Fruit fly (Drosophila melanogaster) whole organism, embryonic: Measurements from ENCODE around the gene bbg.
A peak's percentile ranks its signal among the peaks of the same experiment; 100 is the strongest.

ENCODE experiments used
- Adf1 ChIP-seq: fragments of 200-800 bp; sonication (Bioruptor generic); IDR thresholded peaks from 2 replicates; pipeline ENCODE4 v1.3.6; 2022; ENCODE audit warnings: missing biosample characterization, missing genetic modification characterization
- Asciz ChIP-seq: fragments of 200-800 bp; sonication (Bioruptor generic); optimal IDR thresholded peaks from 2 replicates; lab custom pipeline; 2017; ENCODE audit warnings: missing biosample characterization, mild to moderate bottlenecking, missing genetic modification characterization, missing genetic modification reagents
- Atf6 ChIP-seq: fragments of 200-800 bp; sonication (Bioruptor generic); IDR thresholded peaks from 2 replicates; pipeline ENCODE4 v1.3.6; 2022; ENCODE audit warnings: missing biosample characterization, missing genetic modification characterization
- Awh ChIP-seq: fragments of 200-800 bp; sonication (Bioruptor generic); IDR thresholded peaks from 2 replicates; pipeline ENCODE4, ENCODE4 v1.3.6; 2022; ENCODE audit warnings: missing biosample characterization, missing genetic modification characterization
- CG10274 ChIP-seq: fragments of 200-800 bp; sonication (Bioruptor generic); optimal IDR thresholded peaks from 3 replicates; lab custom pipeline; 2017; ENCODE audit warnings: missing biosample characterization, mild to moderate bottlenecking, missing genetic modification characterization
- CG11085 ChIP-seq: fragments of 200-800 bp; sonication (Bioruptor generic); IDR thresholded peaks from 2 replicates; pipeline ENCODE4 v1.3.6; 2022; ENCODE audit warnings: missing biosample characterization, missing genetic modification characterization
- CG11560 ChIP-seq: fragments of 200-800 bp; sonication (Bioruptor generic); IDR thresholded peaks from 3 replicates; pipeline ENCODE4 v1.3.6; 2022; ENCODE audit warnings: missing biosample characterization, missing genetic modification characterization
- CG13424 ChIP-seq: fragments of 200-800 bp; sonication (Bioruptor generic); optimal IDR thresholded peaks from 2 replicates; lab custom pipeline; 2019; ENCODE audit warnings: missing biosample characterization, mild to moderate bottlenecking, missing genetic modification characterization, moderate library complexity
- CG14014 ChIP-seq: fragments of 200-800 bp; sonication (Bioruptor generic); IDR thresholded peaks from 2 replicates; pipeline ENCODE4 v1.3.6; 2022; ENCODE audit warnings: missing biosample characterization, missing genetic modification characterization
- CG17385 ChIP-seq: fragments of 200-800 bp; sonication (Bioruptor generic); optimal IDR thresholded peaks from 3 replicates; lab custom pipeline; 2018; ENCODE audit warnings: missing biosample characterization, mild to moderate bottlenecking, missing genetic modification characterization
- CG2202 ChIP-seq: fragments of 200-800 bp; sonication (Bioruptor generic); optimal IDR thresholded peaks from 2 replicates; lab custom pipeline; 2018; ENCODE audit warnings: missing biosample characterization, mild to moderate bottlenecking, missing genetic modification characterization
- CG3163 ChIP-seq: fragments of 200-800 bp; sonication (Bioruptor generic); optimal IDR thresholded peaks from 3 replicates; lab custom pipeline; 2016; ENCODE audit warnings: missing biosample characterization, missing genetic modification characterization
- CG33213 ChIP-seq: fragments of 200-800 bp; sonication (Bioruptor generic); optimal IDR thresholded peaks from 3 replicates; lab custom pipeline; 2016; ENCODE audit warnings: missing biosample characterization, missing genetic modification characterization
- CG34422 ChIP-seq: fragments of 200-800 bp; sonication (Bioruptor generic); IDR thresholded peaks from 3 replicates; pipeline ENCODE4 v1.3.6; 2022; ENCODE audit warnings: missing biosample characterization, missing genetic modification characterization
- CG4424 ChIP-seq: fragments of 200-800 bp; sonication (Bioruptor generic); optimal IDR thresholded peaks from 3 replicates; lab custom pipeline; 2016; ENCODE audit warnings: missing biosample characterization, missing genetic modification characterization
- CG5180 ChIP-seq: fragments of 200-800 bp; sonication (Bioruptor generic); optimal IDR thresholded peaks from 3 replicates; lab custom pipeline; 2017; ENCODE audit warnings: missing biosample characterization, missing genetic modification characterization, mild to moderate bottlenecking, moderate library complexity, missing genetic modification reagents
- CG6654 ChIP-seq: fragments of 200-800 bp; sonication (Bioruptor generic); optimal IDR thresholded peaks from 2 replicates; lab custom pipeline; 2017; ENCODE audit warnings: missing biosample characterization, mild to moderate bottlenecking, missing genetic modification characterization
- CG8281 ChIP-seq: fragments of 200-800 bp; sonication (Bioruptor generic); optimal IDR thresholded peaks from 2 replicates; lab custom pipeline; 2018; ENCODE audit warnings: missing biosample characterization, mild to moderate bottlenecking, missing genetic modification characterization, moderate library complexity
- CG8388 ChIP-seq: fragments of 200-800 bp; sonication (Bioruptor generic); optimal IDR thresholded peaks from 2 replicates; lab custom pipeline; 2019; ENCODE audit warnings: missing biosample characterization, mild to moderate bottlenecking, missing genetic modification characterization, moderate library complexity
- CG9817 ChIP-seq: fragments of 200-800 bp; sonication (Bioruptor generic); optimal IDR thresholded peaks from 2 replicates; lab custom pipeline; 2018; ENCODE audit warnings: missing biosample characterization, mild to moderate bottlenecking, missing genetic modification characterization, moderate library complexity
- Dip2 ChIP-seq: fragments of 200-800 bp; sonication (Bioruptor generic); IDR thresholded peaks from 2 replicates; pipeline ENCODE4 v1.3.6; 2022; ENCODE audit warnings: missing biosample characterization, missing genetic modification characterization
- Dip3 ChIP-seq: fragments of 200-800 bp; sonication (Bioruptor generic); optimal IDR thresholded peaks from 3 replicates; lab custom pipeline; 2016; ENCODE audit warnings: missing biosample characterization, missing genetic modification characterization
- Nf-YA ChIP-seq: fragments of 200-800 bp; sonication (Bioruptor generic); IDR thresholded peaks from 2 replicates; pipeline ENCODE4 v1.3.6; 2022; ENCODE audit warnings: missing biosample characterization, missing genetic modification characterization
- Oaz ChIP-seq: fragments of 200-800 bp; sonication (Bioruptor generic); IDR thresholded peaks from 2 replicates; pipeline ENCODE4 v1.3.6; 2022; ENCODE audit warnings: missing biosample characterization, missing genetic modification characterization
- Sry-β ChIP-seq: fragments of 200-800 bp; sonication (Bioruptor generic); optimal IDR thresholded peaks from 2 replicates; lab custom pipeline; 2018; ENCODE audit warnings: missing biosample characterization, mild to moderate bottlenecking, missing genetic modification characterization, moderate library complexity
- Sry-δ ChIP-seq: fragments of 200-800 bp; sonication (Bioruptor generic); optimal IDR thresholded peaks from 2 replicates; lab custom pipeline; 2016; ENCODE audit warnings: missing biosample characterization, missing genetic modification characterization
- Xrp1 ChIP-seq: fragments of 200-800 bp; sonication (Bioruptor generic); IDR thresholded peaks from 2 replicates; pipeline ENCODE4 v1.3.6; 2022; ENCODE audit warnings: missing biosample characterization, missing genetic modification characterization
- al ChIP-seq: fragments of 200-800 bp; sonication (Bioruptor generic); IDR thresholded peaks from 2 replicates; pipeline ENCODE4 v1.3.6; 2022; ENCODE audit warnings: missing biosample characterization, missing genetic modification characterization
- bsh ChIP-seq, 2 experiments: fragments of 200-800 bp; sonication (Bioruptor generic); optimal IDR thresholded peaks; 2 replicates each; lab custom pipeline; 2017 to 2018; ENCODE audit warnings: mild to moderate bottlenecking in 2 of 2, missing biosample characterization in 2 of 2, missing genetic modification characterization in 2 of 2, moderate library complexity in 1 of 2
- cg ChIP-seq: fragments of 200-800 bp; sonication (Bioruptor generic); optimal IDR thresholded peaks from 3 replicates; lab custom pipeline; 2019; ENCODE audit warnings: missing biosample characterization, mild to moderate bottlenecking, missing genetic modification characterization, moderate library complexity
- chm ChIP-seq: fragments of 200-800 bp; sonication (Bioruptor generic); IDR thresholded peaks from 2 replicates; pipeline ENCODE4 v1.3.6; 2022; ENCODE audit warnings: missing biosample characterization, missing genetic modification characterization
- crp ChIP-seq, 2 experiments: fragments of 200-800 bp; sonication (Bioruptor generic); optimal IDR thresholded peaks; 2 replicates in 1 of 2; 3 replicates in 1 of 2; lab custom pipeline; 2017; ENCODE audit warnings: missing biosample characterization in 2 of 2, missing genetic modification characterization in 2 of 2, mild to moderate bottlenecking in 1 of 2, moderate library complexity in 1 of 2
- dan ChIP-seq: fragments of 200-800 bp; sonication (Bioruptor generic); IDR thresholded peaks from 2 replicates; pipeline ENCODE4 v1.3.6; 2022; ENCODE audit warnings: missing biosample characterization, missing genetic modification characterization
- fd102C ChIP-seq: fragments of 200-800 bp; sonication (Bioruptor generic); optimal IDR thresholded peaks from 2 replicates; lab custom pipeline; 2018; ENCODE audit warnings: missing biosample characterization, mild to moderate bottlenecking, missing genetic modification characterization, moderate library complexity
- gsb ChIP-seq: fragments of 200-800 bp; sonication (Bioruptor generic); IDR thresholded peaks from 2 replicates; pipeline ENCODE4 v1.3.6; 2022; ENCODE audit warnings: missing biosample characterization, missing genetic modification characterization
- h ChIP-seq: fragments of >200 bp; optimal IDR thresholded peaks from 2 replicates; lab custom pipeline; 2017
- ham ChIP-seq: fragments of 200-800 bp; sonication (Bioruptor generic); IDR thresholded peaks from 2 replicates; pipeline ENCODE4 v1.3.6; 2022; ENCODE audit warnings: missing biosample characterization, missing genetic modification characterization
- hbn ChIP-seq: fragments of 200-800 bp; sonication (Bioruptor generic); IDR thresholded peaks from 2 replicates; pipeline ENCODE4 v1.3.6; 2022; ENCODE audit warnings: missing biosample characterization, missing genetic modification characterization; ENCODE audit not compliant: partially characterized antibody
- kay ChIP-seq: fragments of 200-800 bp; sonication (Bioruptor generic); optimal IDR thresholded peaks from 2 replicates; lab custom pipeline; 2016; ENCODE audit warnings: missing biosample characterization, missing genetic modification characterization
- nerfin-1 ChIP-seq: fragments of 200-800 bp; sonication (Bioruptor generic); optimal IDR thresholded peaks from 3 replicates; lab custom pipeline; 2019; ENCODE audit warnings: missing biosample characterization, mild to moderate bottlenecking, missing genetic modification characterization, moderate library complexity
- onecut ChIP-seq: fragments of 200-800 bp; sonication (Bioruptor generic); IDR thresholded peaks from 2 replicates; pipeline ENCODE4 v1.3.6; 2022; ENCODE audit warnings: missing biosample characterization, missing genetic modification characterization
- otp ChIP-seq: fragments of 200-800 bp; sonication (Bioruptor generic); IDR thresholded peaks from 3 replicates; pipeline ENCODE4, ENCODE4 v1.3.6; 2022; ENCODE audit warnings: missing biosample characterization, missing genetic modification characterization
- pfk ChIP-seq: fragments of 200-800 bp; sonication (Bioruptor generic); optimal IDR thresholded peaks from 2 replicates; lab custom pipeline; 2018; ENCODE audit warnings: missing biosample characterization, mild to moderate bottlenecking, missing genetic modification characterization, moderate library complexity
- pnt ChIP-seq: fragments of 200-800 bp; sonication (Bioruptor generic); optimal IDR thresholded peaks from 3 replicates; lab custom pipeline; 2016; ENCODE audit warnings: missing biosample characterization, missing genetic modification characterization
- pzg ChIP-seq: fragments of 200-800 bp; sonication (Bioruptor generic); optimal IDR thresholded peaks from 3 replicates; lab custom pipeline; 2018; ENCODE audit warnings: missing biosample characterization, mild to moderate bottlenecking, missing genetic modification characterization, moderate library complexity
- repo ChIP-seq: fragments of 200-800 bp; sonication (Bioruptor generic); optimal IDR thresholded peaks from 2 replicates; lab custom pipeline; 2016; ENCODE audit warnings: missing biosample characterization, missing genetic modification characterization
- ro ChIP-seq: fragments of 200-800 bp; sonication (Bioruptor generic); IDR thresholded peaks from 2 replicates; pipeline ENCODE4 v1.3.6; 2022; ENCODE audit warnings: missing biosample characterization, missing genetic modification characterization
- sens ChIP-seq: fragments of 200-800 bp; sonication (Bioruptor generic); peaks from one replicate; lab custom pipeline; 2016; ENCODE audit warnings: missing biosample characterization, missing genetic modification characterization
- sima ChIP-seq: fragments of 200-800 bp; sonication (Bioruptor generic); optimal IDR thresholded peaks from 2 replicates; lab custom pipeline; 2016; ENCODE audit warnings: missing biosample characterization, missing genetic modification characterization
- ssp ChIP-seq: fragments of 200-800 bp; sonication (Bioruptor generic); IDR thresholded peaks from 2 replicates; pipeline ENCODE4 v1.3.6; 2022; ENCODE audit warnings: missing biosample characterization, missing genetic modification characterization
- stc ChIP-seq: fragments of 200-800 bp; sonication (Bioruptor generic); IDR thresholded peaks from 2 replicates; pipeline ENCODE4 v1.3.6; 2022; ENCODE audit warnings: missing biosample characterization, missing genetic modification characterization
- zf30C ChIP-seq: fragments of 200-800 bp; sonication (Bioruptor generic); optimal IDR thresholded peaks from 3 replicates; lab custom pipeline; 2018; ENCODE audit warnings: missing biosample characterization, mild to moderate bottlenecking, missing genetic modification characterization

bbg gene

DNA sequence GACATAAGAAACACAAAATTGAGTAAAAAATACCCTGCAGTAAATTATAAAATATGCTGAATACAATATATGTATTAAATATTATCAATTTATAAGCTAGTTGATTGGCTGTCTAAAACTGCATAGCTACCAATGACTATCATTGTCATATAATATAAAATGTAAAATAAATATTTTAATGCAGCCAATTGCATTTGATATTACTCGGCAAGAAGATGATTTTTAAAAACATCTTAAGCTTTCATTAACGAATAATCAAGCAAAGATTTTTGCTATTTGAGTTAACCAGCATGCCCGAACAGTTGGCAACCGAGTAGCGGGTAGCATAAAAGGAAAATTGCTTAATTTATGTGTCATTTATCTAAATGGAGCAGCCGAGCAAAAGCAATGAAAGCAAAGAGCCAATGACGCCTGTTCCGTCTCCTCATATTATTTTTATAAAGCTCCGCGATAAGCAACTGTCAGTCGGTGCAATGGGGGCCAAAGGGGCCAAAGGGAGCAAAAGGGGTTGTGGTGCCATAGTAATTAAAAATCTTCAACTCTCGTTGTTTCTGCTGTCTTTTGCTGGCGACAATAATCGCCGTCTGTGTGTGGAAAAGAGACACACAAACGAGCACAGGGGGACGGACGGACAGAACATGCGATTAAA, 172.8 kb downstream of the bbg start (continued):
- TF ChIP-seq CG3163 (GFP tag; lab: Kevin White, UChicago) (no peak), Sry-β (GFP tag; lab: Kevin White, UChicago) (no peak), CG6654 (GFP tag; lab: Kevin White, UChicago) (no peak), CG34422 (GFP tag; lab: Robert Waterston, UW) (no peak), al (GFP tag; lab: Robert Waterston, UW) (no peak), pnt (GFP tag; lab: Kevin White, UChicago) (no peak), Dip3 (GFP tag; lab: Kevin White, UChicago) (no peak), hbn (GFP tag; lab: Robert Waterston, UW) (no peak), sens (GFP tag; lab: Kevin White, UChicago) (no peak), fd102C (GFP tag; lab: Kevin White, UChicago) (no peak), crp (GFP tag; optimal IDR thresholded peaks at IDR 0.05; lab: Kevin White, UChicago) (no peak), Adf1 (GFP tag; lab: Robert Waterston, UW) (no peak), CG17385 (GFP tag; lab: Kevin White, UChicago) (peak; percentile 18), ham (GFP tag; lab: Robert Waterston, UW) (no peak), cg (GFP tag; lab: Kevin White, UChicago) (no peak), CG4424 (GFP tag; lab: Kevin White, UChicago) (peak; percentile 34), Atf6 (0 out of 2 replicates have a peak, but pooled peaks have one; percentile 34), CG5180 (GFP tag; lab: Kevin White, UChicago) (no peak), onecut (GFP tag; lab: Robert Waterston, UW) (no peak), chm (GFP tag; lab: Robert Waterston, UW) (no peak), Nf-YA (no peak), dan (no peak), CG11560 (tag; lab: Robert Waterston, UW) (no peak), kay (GFP tag; lab: Kevin White, UChicago) (no peak), CG8281 (tag; lab: Kevin White, UChicago) (no peak), sima (GFP tag; lab: Kevin White, UChicago) (no peak), CG9817 (peak; percentile 28), CG14014 (GFP tag; lab: Robert Waterston, UW) (0 out of 2 replicates have a peak, but pooled peaks have one; percentile 8), CG2202 (tag; lab: Kevin White, UChicago) (no peak), Awh (GFP tag; lab: Robert Waterston, UW) (no peak), ssp (GFP tag; lab: Robert Waterston, UW) (no peak), CG8388 (GFP tag; lab: Kevin White, UChicago) (peak; percentile 38), pzg (GFP tag; lab: Kevin White, UChicago) (no peak), otp (no peak), Sry-δ (GFP tag; lab: Kevin White, UChicago) (no peak), zf30C (GFP tag; lab: Kevin White, UChicago) (no peak), CG33213 (GFP tag; lab: Kevin White, UChicago) (no peak), repo (GFP tag; lab: Kevin White, UChicago) (no peak), CG11085 (no peak), CG13424 (tag; lab: Kevin White, UChicago) (peak; percentile 55), bsh (GFP tag; optimal IDR thresholded peaks at IDR 0.05; lab: Kevin White, UChicago) (peak; percentile 13 to 35), Xrp1 (GFP tag; lab: Robert Waterston, UW) (no peak), Asciz (GFP tag; lab: Kevin White, UChicago) (peak; percentile 54), stc (peak; percentile 37; the same call in 1 of the 2 replicates), nerfin-1 (tag; lab: Kevin White, UChicago) (no peak), ro (GFP tag; lab: Robert Waterston, UW) (no peak), Dip2 (GFP tag; lab: Robert Waterston, UW) (no peak), pfk (GFP tag; lab: Kevin White, UChicago) (no peak), Oaz (GFP tag; lab: Robert Waterston, UW) (no peak), gsb (GFP tag; lab: Robert Waterston, UW) (no peak), h (no peak), CG10274 (peak; percentile 11)
